Fruit fly (Drosophila melanogaster): Measurements from ENCODE around the gene CG42724.

CG42724 gene

dm6 chr3R:6368550-6369238 lies 606 bp upstream of the CG42724 start, which contains the start of gene CG10286 (continued):
- TF ChIP-seq mld (GFP tag; IDR thresholded peaks at IDR 0.05; ENCODE audit: partially characterized antibody), result 0 out of 3 replicates have a peak, but pooled peaks have one; percentile 18
- TF ChIP-seq Doc3 (GFP tag; IDR thresholded peaks at IDR 0.05; ENCODE audit: partially characterized antibody), result peak; percentile 51; the same call in 2 of the 3 replicates
- TF ChIP-seq CG13123 (GFP tag; optimal IDR thresholded peaks at IDR 0.05), result no peak
- no peak for TF ChIP-seq Trl (optimal IDR thresholded peaks at IDR 0.05)
- TF ChIP-seq Trl (GFP tag; optimal IDR thresholded peaks at IDR 0.05), result no peak
- TF ChIP-seq ERR (GFP tag; optimal IDR thresholded peaks at IDR 0.05), result no peak
- no peak for TF ChIP-seq klu (GFP tag; IDR thresholded peaks at IDR 0.05)
- TF ChIP-seq Asciz (GFP tag; optimal IDR thresholded peaks at IDR 0.05), result no peak
- TF ChIP-seq CG14667 (GFP tag; IDR thresholded peaks at IDR 0.05), result no peak
- TF ChIP-seq row (GFP tag; IDR thresholded peaks at IDR 0.05), result peak; percentile 65
- no peak for TF ChIP-seq Fer1 (GFP tag; optimal IDR thresholded peaks at IDR 0.05)
- TF ChIP-seq CG7839 (tag; optimal IDR thresholded peaks at IDR 0.05), result peak; percentile 53
- peak; percentile 85 for TF ChIP-seq Bgb (GFP tag; IDR thresholded peaks at IDR 0.05; ENCODE audit: partially characterized antibody)
- peak; percentile 31 for TF ChIP-seq Ssrp (tag; optimal IDR thresholded peaks at IDR 0.05)
- peak; percentile 82 for TF ChIP-seq BEAF-32 (GFP tag; optimal IDR thresholded peaks at IDR 0.05)
- TF ChIP-seq CG4404 (GFP tag; IDR thresholded peaks at IDR 0.05), result no peak
- no peak for TF ChIP-seq C15 (GFP tag; IDR thresholded peaks at IDR 0.05)
- TF ChIP-seq CG34422 (GFP tag; IDR thresholded peaks at IDR 0.05), result 0 out of 3 replicates have a peak, but pooled peaks have one; percentile 49
- TF ChIP-seq B-H1 (GFP tag; IDR thresholded peaks at IDR 0.05), result peak; percentile 44; the same call in 1 of the 3 replicates
- no peak for TF ChIP-seq CG6765 (GFP tag; optimal IDR thresholded peaks at IDR 0.05)
- peak; percentile 70 for TF ChIP-seq CG16813 (GFP tag; IDR thresholded peaks at IDR 0.05; ENCODE audit: partially characterized antibody)
- TF ChIP-seq pfk (GFP tag; optimal IDR thresholded peaks at IDR 0.05), result no peak
- no peak for TF ChIP-seq CG2120 (GFP tag; optimal IDR thresholded peaks at IDR 0.05)
- TF ChIP-seq zen (tag; optimal IDR thresholded peaks at IDR 0.05), result peak; percentile 23
- TF ChIP-seq CG8089 (GFP tag; optimal IDR thresholded peaks at IDR 0.05), result no peak
- no peak for TF ChIP-seq CG30431 (GFP tag; optimal IDR thresholded peaks at IDR 0.05)
- TF ChIP-seq CG1603 (tag; optimal IDR thresholded peaks at IDR 0.05), result peak; percentile 61
- TF ChIP-seq shn (GFP tag; optimal IDR thresholded peaks at IDR 0.05), result no peak
- peak; percentile 0 for TF ChIP-seq CG1233 (GFP tag; optimal IDR thresholded peaks at IDR 0.05)
- TF ChIP-seq insv (GFP tag; optimal IDR thresholded peaks at IDR 0.05), result no peak
- TF ChIP-seq slbo (GFP tag; IDR thresholded peaks at IDR 0.05), result peak; percentile 52; the same call in 1 of the 2 replicates
- no peak for TF ChIP-seq CG4820 (GFP tag; optimal IDR thresholded peaks at IDR 0.05)
- peak; percentile 38 for TF ChIP-seq CG8290 (GFP tag; optimal IDR thresholded peaks at IDR 0.05)
- peak in 1 of 2 experiments; percentile 71 for TF ChIP-seq CG8290 (tag; optimal IDR thresholded peaks at IDR 0.05)
- TF ChIP-seq CTCF (GFP tag; optimal IDR thresholded peaks at IDR 0.05), result no peak
- TF ChIP-seq caup (GFP tag; optimal IDR thresholded peaks at IDR 0.05; ENCODE audit: severe bottlenecking), result no peak
- no peak for TF ChIP-seq CG5180 (GFP tag; optimal IDR thresholded peaks at IDR 0.05)
- no peak for TF ChIP-seq CG5953 (GFP tag; IDR thresholded peaks at IDR 0.05)
- TF ChIP-seq fd3F (GFP tag; optimal IDR thresholded peaks at IDR 0.05), result no peak
- TF ChIP-seq Mes4 (GFP tag; optimal IDR thresholded peaks at IDR 0.05), result no peak
- no peak for TF ChIP-seq gsb-n (tag; optimal IDR thresholded peaks at IDR 0.05)
- TF ChIP-seq lab (GFP tag; optimal IDR thresholded peaks at IDR 0.05), result peak; percentile 53
- TF ChIP-seq CG2889 (GFP tag; IDR thresholded peaks at IDR 0.05), result no peak
- TF ChIP-seq CG7786 (GFP tag; optimal IDR thresholded peaks at IDR 0.05), result no peak
- TF ChIP-seq repo (GFP tag; optimal IDR thresholded peaks at IDR 0.05), result peak; percentile 26
- peak; percentile 34; the same call in 1 of the 2 replicates for TF ChIP-seq Oaz (GFP tag; IDR thresholded peaks at IDR 0.05)
- TF ChIP-seq CG5245 (GFP tag; optimal IDR thresholded peaks at IDR 0.05), result no peak
- TF ChIP-seq CG3838 (GFP tag; optimal IDR thresholded peaks at IDR 0.05), result no peak
- TF ChIP-seq ind (GFP tag; optimal IDR thresholded peaks at IDR 0.05), result no peak
- TF ChIP-seq H15 (GFP tag; IDR thresholded peaks at IDR 0.05), result no peak
- peak; percentile 47 for TF ChIP-seq D19B (GFP tag; optimal IDR thresholded peaks at IDR 0.05)
